Worm (Caenorhabditis elegans) whole organism, L4 larva: ENCODE data around the gene C02G6.2.

Experiments used
- D1046.2 ChIP-seq: fragments of 200-800 bp; sonication (Bioruptor generic); IDR thresholded peaks from 2 replicates; pipeline ENCODE4 v1.3.6; 2022; ENCODE audit warnings: missing genetic modification characterization, missing compliant biosample characterization
- F37D6.2 ChIP-seq: sonication (generic microtip); optimal IDR thresholded peaks from 2 replicates; lab custom pipeline; 2016; ENCODE audit warnings: mild to moderate bottlenecking, missing genetic modification characterization, missing compliant biosample characterization
- F44E2.7 ChIP-seq: fragments of 200-800 bp; sonication (Bioruptor generic); IDR thresholded peaks from 2 replicates; pipeline ENCODE4 v2.1.2; 2022; ENCODE audit warnings: missing genetic modification characterization, missing compliant biosample characterization
- F49E8.2 ChIP-seq: sonication (generic microtip); optimal IDR thresholded peaks from 2 replicates; lab custom pipeline; 2016; ENCODE audit warnings: missing compliant biosample characterization, mild to moderate bottlenecking, missing genetic modification characterization, borderline replicate concordance
- T26A8.4 ChIP-seq: fragments of 200-800 bp; sonication (Bioruptor generic); IDR thresholded peaks from 2 replicates; pipeline ENCODE4 v1.3.6; 2022; ENCODE audit warnings: missing genetic modification characterization, missing compliant biosample characterization
- aha-1 ChIP-seq: fragments of 150-350 bp; peaks from one replicate; lab custom pipeline; 2014; ENCODE audit warnings: missing biosample characterization, missing genetic modification characterization
- ama-1 ChIP-seq: fragments of 150-350 bp; optimal IDR thresholded peaks from 2 replicates; lab custom pipeline; 2014; ENCODE audit warnings: inconsistent platforms, mixed read lengths
- arid-1 ChIP-seq: fragments of 200-800 bp; sonication (Bioruptor generic); conservative IDR thresholded peaks from 2 replicates; pipeline ENCODE4 v1.3.6; 2022; ENCODE audit warnings: missing genetic modification reagents, missing genetic modification characterization, missing compliant biosample characterization
- ceh-62 ChIP-seq: sonication (generic microtip); optimal IDR thresholded peaks from 2 replicates; lab custom pipeline; 2017; ENCODE audit warnings: missing biosample characterization, missing genetic modification characterization
- ctbp-1 ChIP-seq: fragments of 200-800 bp; sonication (Bioruptor generic); IDR thresholded peaks from 2 replicates; pipeline ENCODE4 v1.3.6; 2022; ENCODE audit warnings: missing genetic modification reagents, missing genetic modification characterization, missing compliant biosample characterization
- dmd-6 ChIP-seq: fragments of 200-800 bp; sonication (Bioruptor generic); IDR thresholded peaks from 2 replicates; pipeline ENCODE4 v1.3.6; 2022; ENCODE audit warnings: missing genetic modification reagents, missing genetic modification characterization, missing compliant biosample characterization
- dmd-8 ChIP-seq: fragments of 200-800 bp; sonication (Bioruptor generic); IDR thresholded peaks from 2 replicates; pipeline ENCODE4 v1.3.6; 2022; ENCODE audit warnings: missing genetic modification characterization, missing compliant biosample characterization
- dmd-9 ChIP-seq: fragments of 200-800 bp; sonication (Bioruptor generic); IDR thresholded peaks from 2 replicates; pipeline ENCODE4 v1.3.6; 2022; ENCODE audit warnings: missing genetic modification reagents, missing genetic modification characterization, missing compliant biosample characterization
- duxl-1 ChIP-seq: sonication (generic microtip); optimal IDR thresholded peaks from 2 replicates; lab custom pipeline; 2016; ENCODE audit warnings: mild to moderate bottlenecking, missing genetic modification characterization, moderate library complexity, missing compliant biosample characterization; ENCODE audit not compliant: poor library complexity
- dve-1 ChIP-seq: sonication (generic microtip); optimal IDR thresholded peaks from 2 replicates; lab custom pipeline; 2017; ENCODE audit warnings: antibody characterized with exemption, mild to moderate bottlenecking, missing genetic modification characterization, missing compliant biosample characterization; ENCODE audit not compliant: insufficient read depth
- egl-27 ChIP-seq: sonication (generic microtip); optimal IDR thresholded peaks from 3 replicates; lab custom pipeline; 2017; ENCODE audit warnings: missing biosample characterization, missing genetic modification reagents, missing genetic modification characterization
- egl-43 ChIP-seq: fragments of 200-800 bp; sonication (Bioruptor generic); IDR thresholded peaks from 2 replicates; pipeline ENCODE4 v1.3.6; 2022; ENCODE audit warnings: missing genetic modification reagents, missing genetic modification characterization, missing compliant biosample characterization
- hif-1 ChIP-seq, 2 experiments: sonication (generic microtip); optimal IDR thresholded peaks; 2 replicates each; lab custom pipeline; 2016 to 2017; ENCODE audit warnings: missing compliant biosample characterization in 2 of 2, missing genetic modification characterization in 2 of 2, missing genetic modification reagents in 2 of 2, missing genotype in 2 of 2, mild to moderate bottlenecking in 1 of 2
- hlh-11 ChIP-seq: fragments of 200-800 bp; sonication (Bioruptor generic); optimal IDR thresholded peaks from 2 replicates; lab custom pipeline; 2018; ENCODE audit warnings: mild to moderate bottlenecking, missing genetic modification characterization, missing compliant biosample characterization
- hlh-30 ChIP-seq: sonication (generic microtip); optimal IDR thresholded peaks from 2 replicates; lab custom pipeline; 2017; ENCODE audit warnings: antibody characterized with exemption, mild to moderate bottlenecking, missing genetic modification characterization, missing compliant biosample characterization; ENCODE audit not compliant: insufficient read depth
- lin-38 ChIP-seq: fragments of 200-800 bp; sonication (Bioruptor generic); IDR thresholded peaks from 2 replicates; pipeline ENCODE4 v1.3.6; 2022; ENCODE audit warnings: missing genetic modification reagents, missing genetic modification characterization, missing compliant biosample characterization
- lsy-2 ChIP-seq, 2 experiments: fragments of 150-350 bp in 1 of 2; sonication (generic microtip) in 1 of 2; optimal IDR thresholded peaks; 2 replicates each; lab custom pipeline; 2014 to 2017; ENCODE audit warnings: missing biosample characterization in 2 of 2, missing genetic modification characterization in 2 of 2
- madf-9 ChIP-seq: fragments of 200-800 bp; sonication (Bioruptor generic); conservative IDR thresholded peaks from 2 replicates; pipeline ENCODE4 v1.3.6; 2022; ENCODE audit warnings: missing genetic modification reagents, missing genetic modification characterization, missing compliant biosample characterization
- mep-1 ChIP-seq: fragments of 150-350 bp; sonication (generic microtip); optimal IDR thresholded peaks from 3 replicates; lab custom pipeline; 2014; ENCODE audit warnings: missing biosample characterization, missing genetic modification characterization
- mxl-3 ChIP-seq: fragments of 200-800 bp; sonication (Bioruptor generic); optimal IDR thresholded peaks from 2 replicates; lab custom pipeline; 2018; ENCODE audit warnings: mild to moderate bottlenecking, missing genetic modification characterization, missing compliant biosample characterization
- nhr-102 ChIP-seq: sonication (generic microtip); optimal IDR thresholded peaks from 2 replicates; lab custom pipeline; 2016; ENCODE audit warnings: mild to moderate bottlenecking, missing genetic modification characterization, moderate library complexity, missing compliant biosample characterization
- nhr-42 ChIP-seq: fragments of 200-800 bp; sonication (Bioruptor generic); IDR thresholded peaks from 2 replicates; pipeline ENCODE4 v1.3.6; 2022; ENCODE audit warnings: missing genetic modification characterization, missing compliant biosample characterization
- nhr-48 ChIP-seq: sonication (generic microtip); optimal IDR thresholded peaks from 2 replicates; lab custom pipeline; 2016; ENCODE audit warnings: mild to moderate bottlenecking, missing genetic modification characterization, missing compliant biosample characterization
- nhr-76 ChIP-seq: fragments of 150-350 bp; optimal IDR thresholded peaks from 2 replicates; lab custom pipeline; 2014; ENCODE audit warnings: missing biosample characterization, missing genetic modification characterization
- php-3 ChIP-seq: fragments of 200-800 bp; sonication (Bioruptor generic); IDR thresholded peaks from 2 replicates; pipeline ENCODE4 v1.3.6; 2022; ENCODE audit warnings: missing genetic modification reagents, missing genetic modification characterization, missing compliant biosample characterization
- saeg-2 ChIP-seq: fragments of 200-800 bp; sonication (Bioruptor generic); IDR thresholded peaks from 2 replicates; pipeline ENCODE4 v1.3.6; 2022; ENCODE audit warnings: missing genetic modification reagents, missing genetic modification characterization, missing compliant biosample characterization
- sdz-12 ChIP-seq: fragments of 200-800 bp; sonication (Bioruptor generic); optimal IDR thresholded peaks from 2 replicates; lab custom pipeline; 2018; ENCODE audit warnings: mild to moderate bottlenecking, missing genetic modification characterization, missing compliant biosample characterization
- set-16 ChIP-seq: fragments of 200-800 bp; sonication (Bioruptor generic); IDR thresholded peaks from 2 replicates; pipeline ENCODE4 v1.3.6; 2022; ENCODE audit warnings: missing genetic modification reagents, missing genetic modification characterization, missing compliant biosample characterization
- snpc-1.2 ChIP-seq: fragments of 200-800 bp; sonication (Bioruptor generic); IDR thresholded peaks from 2 replicates; pipeline ENCODE4 v1.3.6; 2022; ENCODE audit warnings: missing genetic modification reagents, missing genetic modification characterization, missing compliant biosample characterization
- spr-1 ChIP-seq: sonication (generic microtip); optimal IDR thresholded peaks from 2 replicates; lab custom pipeline; 2016; ENCODE audit warnings: mild to moderate bottlenecking, missing genetic modification characterization, missing compliant biosample characterization
- tag-97 ChIP-seq: fragments of 200-800 bp; sonication (Bioruptor generic); IDR thresholded peaks from 2 replicates; pipeline ENCODE4 v1.3.6; 2022; ENCODE audit warnings: missing genetic modification characterization, missing compliant biosample characterization
- unc-130 ChIP-seq: sonication (generic microtip); optimal IDR thresholded peaks from 2 replicates; lab custom pipeline; 2016; ENCODE audit warnings: missing genetic modification reagents, missing genetic modification characterization, missing compliant biosample characterization
- unc-62 ChIP-seq, 3 experiments: fragments of 150-350 bp in 1 of 3; sonication (generic microtip); optimal IDR thresholded peaks in 2 of 3; peaks in 1 of 3; 1 replicate in 1 of 3; 2 replicates in 2 of 3; lab custom pipeline; 2014 to 2017; ENCODE audit warnings: missing biosample characterization in 3 of 3, missing genetic modification characterization in 3 of 3, missing genetic modification reagents in 3 of 3, missing genotype in 1 of 3
- vab-7 ChIP-seq: fragments of 200-800 bp; sonication (Bioruptor generic); IDR thresholded peaks from 2 replicates; pipeline ENCODE4 v1.3.6; 2022; ENCODE audit warnings: missing genetic modification reagents, missing genetic modification characterization, missing compliant biosample characterization
- zip-11 ChIP-seq: fragments of 200-800 bp; sonication (Bioruptor generic); IDR thresholded peaks from 2 replicates; pipeline ENCODE4 v1.3.6; 2022; ENCODE audit warnings: missing genetic modification characterization, missing compliant biosample characterization
- ztf-11 ChIP-seq: fragments of 150-350 bp; optimal IDR thresholded peaks from 2 replicates; lab custom pipeline; 2014; ENCODE audit warnings: missing biosample characterization, missing genetic modification characterization

The C02G6.2 gene

ce11 chrV:5835979-5836615 lies 35.8 kb upstream of the C02G6.2 start (continued):
- TF ChIP-seq D1046.2 (GFP tag; lab: Robert Waterston, UW): peak; percentile 42; the same call in 1 of the 2 replicates
- TF ChIP-seq F37D6.2: no peak
- TF ChIP-seq vab-7: no peak
- peak; percentile 43 for TF ChIP-seq mxl-3
- peak; percentile 26; the same call in 1 of the 2 replicates for TF ChIP-seq dmd-6 (GFP tag; lab: Robert Waterston, UW)
- peak; percentile 43 for TF ChIP-seq hlh-11 (tag; lab: Kevin White, UChicago)
- no peak for TF ChIP-seq zip-11 (GFP tag; lab: Robert Waterston, UW)
- TF ChIP-seq set-16: peak; percentile 99
- no peak for TF ChIP-seq egl-27 (tag; lab: Kevin White, UChicago)
- no peak for TF ChIP-seq saeg-2 (GFP tag; lab: Robert Waterston, UW)
- TF ChIP-seq sdz-12 (GFP tag; lab: Kevin White, UChicago): no peak
- TF ChIP-seq unc-62 (GFP tag; optimal IDR thresholded peaks at IDR 0.05 in 1 of 2; lab: Kevin White, UChicago): no peak
- TF ChIP-seq unc-62 (tag; optimal IDR thresholded peaks at IDR 0.05; lab: Kevin White, UChicago): no peak
- no peak for TF ChIP-seq F44E2.7 (GFP tag; lab: Robert Waterston, UW)
- TF ChIP-seq nhr-48: no peak
- TF ChIP-seq ctbp-1: peak; percentile 78
- TF ChIP-seq F49E8.2 (tag; lab: Kevin White, UChicago): no peak
- no peak for TF ChIP-seq lsy-2 (tag; optimal IDR thresholded peaks at IDR 0.05; lab: Kevin White, UChicago)
- no peak for TF ChIP-seq nhr-76 (tag; lab: Kevin White, UChicago)
- peak; percentile 28; the same call in 1 of the 2 replicates for TF ChIP-seq lin-38 (GFP tag; lab: Robert Waterston, UW)
- peak; percentile 41; the same call in 1 of the 2 replicates for TF ChIP-seq T26A8.4 (GFP tag; lab: Robert Waterston, UW)
- no peak for TF ChIP-seq ztf-11 (tag; lab: Kevin White, UChicago)
- TF ChIP-seq, all 104 proteins: peak for 16

DNA sequence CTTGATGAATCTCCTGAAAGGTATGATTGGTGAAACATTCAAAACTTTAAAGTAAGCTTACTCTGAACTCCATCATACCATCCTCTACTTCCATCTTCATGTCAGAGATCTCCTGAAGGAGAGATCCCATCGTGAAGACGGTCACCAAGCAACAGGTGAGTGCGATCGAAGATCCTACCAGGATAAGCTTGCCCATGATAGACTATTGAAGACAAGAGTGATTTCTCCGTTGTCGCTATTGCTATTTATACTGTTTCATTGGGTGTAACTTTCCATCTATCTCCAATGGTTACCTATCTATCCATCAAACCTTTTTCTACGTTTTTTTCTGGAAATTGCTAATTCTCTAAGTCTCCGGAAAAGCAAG lies 35.3 kb upstream of the C02G6.2 start, which contains the start of gene col-140:
Gene col-140, minus strand, starts transcription at position 219 of the 367 bp plus-strand sequence.
- no peak for TF ChIP-seq duxl-1 (tag; lab: Kevin White, UChicago)
- peak; percentile 75 for TF ChIP-seq ama-1 (lab: Kevin White, UChicago)
- peak in 1 of 2 experiments; percentile 32 for TF ChIP-seq unc-62 (GFP tag; optimal IDR thresholded peaks at IDR 0.05 in 1 of 2; lab: Kevin White, UChicago)
- no peak for TF ChIP-seq unc-62 (tag; optimal IDR thresholded peaks at IDR 0.05; lab: Kevin White, UChicago)
- TF ChIP-seq, all 104 proteins: peak for 2

- TF ChIP-seq ceh-62 (tag; lab: Kevin White, UChicago): no peak
- 0 out of 2 replicates have a peak, but pooled peaks have one; percentile 17 for TF ChIP-seq lin-38 (GFP tag; lab: Robert Waterston, UW)
- TF ChIP-seq arid-1 (GFP tag; lab: Robert Waterston, UW): peak; percentile 61; the same call in 1 of the 2 replicates
- peak in 1 of 2 experiments; percentile 11 for TF ChIP-seq hif-1 (tag; optimal IDR thresholded peaks at IDR 0.05; lab: Kevin White, UChicago)
- no peak for TF ChIP-seq tag-97 (GFP tag; lab: Robert Waterston, UW)
- TF ChIP-seq snpc-1.2 (GFP tag; lab: Robert Waterston, UW): peak; percentile 5; the same call in 1 of the 2 replicates
- TF ChIP-seq madf-9 (GFP tag; lab: Robert Waterston, UW): 0 out of 2 replicates have a peak, but pooled peaks have one; percentile 12
- TF ChIP-seq lsy-2 (tag; optimal IDR thresholded peaks at IDR 0.05; lab: Kevin White, UChicago): no peak
- no peak for TF ChIP-seq nhr-42
- peak in 1 of 2 experiments; percentile 91 for TF ChIP-seq unc-62 (GFP tag; optimal IDR thresholded peaks at IDR 0.05 in 1 of 2; lab: Kevin White, UChicago)
- TF ChIP-seq unc-62 (tag; optimal IDR thresholded peaks at IDR 0.05; lab: Kevin White, UChicago): no peak
- TF ChIP-seq egl-43 (GFP tag; lab: Robert Waterston, UW): no peak
- TF ChIP-seq aha-1: peak; percentile 84
- 0 out of 2 replicates have a peak, but pooled peaks have one; percentile 46 for TF ChIP-seq dmd-9
- peak; percentile 43; the same call in 1 of the 2 replicates for TF ChIP-seq T26A8.4 (GFP tag; lab: Robert Waterston, UW)
- peak; percentile 6 for TF ChIP-seq spr-1
- TF ChIP-seq sdz-12 (GFP tag; lab: Kevin White, UChicago): peak; percentile 78
- peak; percentile 68 for TF ChIP-seq dve-1 (tag; lab: Kevin White, UChicago)
- TF ChIP-seq php-3 (GFP tag; lab: Robert Waterston, UW): no peak
- no peak for TF ChIP-seq F49E8.2 (tag; lab: Kevin White, UChicago)
- TF ChIP-seq unc-130: no peak
- no peak for TF ChIP-seq dmd-8
- peak; percentile 39 for TF ChIP-seq mep-1
- TF ChIP-seq nhr-102 (tag; lab: Kevin White, UChicago): peak; percentile 6
- TF ChIP-seq hlh-30 (tag; lab: Kevin White, UChicago): peak; percentile 26
- no peak for TF ChIP-seq duxl-1 (tag; lab: Kevin White, UChicago)
These were observed 33.1 kb upstream of the C02G6.2 start, which contains the start of gene F26F12.2 for ce11 chrV:5838576-5839366. Gene F26F12.2, minus strand, starts transcription at chrV:5838613.
